Worm (Caenorhabditis elegans): ENCODE results near the gene str-187.

DNA sequence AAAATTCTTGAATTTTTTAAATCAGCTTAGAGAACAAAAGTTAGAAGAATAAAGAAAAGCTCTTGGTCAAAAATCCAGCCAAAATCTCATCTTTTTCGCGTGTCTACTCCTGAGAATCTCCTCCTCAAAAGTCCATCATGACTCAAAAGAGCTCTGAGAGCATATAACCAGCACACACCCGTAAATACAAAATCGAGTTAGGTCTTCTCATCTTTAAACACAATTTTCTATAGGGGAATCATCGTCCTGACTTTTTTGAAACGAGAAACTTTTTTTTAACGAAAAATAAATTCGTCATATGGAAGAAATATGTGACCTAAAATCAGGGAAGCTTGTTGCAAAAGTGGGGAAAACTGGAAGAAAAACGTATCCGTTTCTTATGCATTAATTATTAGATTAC lies 31.9 kb upstream of the str-187 start:
- TF ChIP-seq ztf-23 (GFP tag; IDR thresholded peaks at IDR 0.05), result no peak
- TF ChIP-seq ztf-29 (GFP tag; IDR thresholded peaks at IDR 0.05), result no peak
- no peak for TF ChIP-seq tab-1 (GFP tag; IDR thresholded peaks at IDR 0.05)
- no peak for TF ChIP-seq flt-1 (GFP tag; IDR thresholded peaks at IDR 0.05)

Measured in whole organism, midembryonic.